Fruit fly (Drosophila melanogaster) whole organism, embryonic: ENCODE data around the gene w-cup.

Experiments
- Awh ChIP-seq: fragments of 200-800 bp; sonication (Bioruptor generic); IDR thresholded peaks from 2 replicates; pipeline ENCODE4, ENCODE4 v1.3.6; 2022; ENCODE audit warnings: missing biosample characterization, missing genetic modification characterization
- B-H1 ChIP-seq: fragments of 200-800 bp; sonication (Bioruptor generic); IDR thresholded peaks from 3 replicates; pipeline ENCODE4 v1.3.6; 2022; ENCODE audit warnings: missing biosample characterization, missing genetic modification characterization
- CG10565 ChIP-seq: fragments of 200-800 bp; sonication (Bioruptor generic); optimal IDR thresholded peaks from 3 replicates; lab custom pipeline; 2016; ENCODE audit warnings: missing biosample characterization, mild to moderate bottlenecking, missing genetic modification characterization
- CG11085 ChIP-seq: fragments of 200-800 bp; sonication (Bioruptor generic); IDR thresholded peaks from 2 replicates; pipeline ENCODE4 v1.3.6; 2022; ENCODE audit warnings: missing biosample characterization, missing genetic modification characterization
- CG11093 ChIP-seq: fragments of 200-800 bp; sonication (Bioruptor generic); IDR thresholded peaks from 3 replicates; pipeline ENCODE4 v1.3.6; 2022; ENCODE audit warnings: missing biosample characterization, missing genetic modification characterization
- CG11398 ChIP-seq: fragments of 200-800 bp; sonication (Bioruptor generic); optimal IDR thresholded peaks from 2 replicates; lab custom pipeline; 2016; ENCODE audit warnings: missing biosample characterization, missing genetic modification characterization
- CG12219 ChIP-seq: fragments of 200-800 bp; sonication (Bioruptor generic); optimal IDR thresholded peaks from 3 replicates; lab custom pipeline; 2018; ENCODE audit warnings: missing biosample characterization, mild to moderate bottlenecking, missing genetic modification characterization
- CG12769 ChIP-seq: fragments of 200-800 bp; sonication (Bioruptor generic); optimal IDR thresholded peaks from 2 replicates; lab custom pipeline; 2019; ENCODE audit warnings: missing biosample characterization, mild to moderate bottlenecking, missing genetic modification characterization, moderate library complexity
- CG14441 ChIP-seq: fragments of 200-800 bp; sonication (Bioruptor generic); IDR thresholded peaks from 2 replicates; pipeline ENCODE4 v1.3.6; 2022; ENCODE audit warnings: missing biosample characterization, missing genetic modification characterization
- CG14710 ChIP-seq: fragments of 200-800 bp; sonication (Bioruptor generic); optimal IDR thresholded peaks from 3 replicates; lab custom pipeline; 2019; ENCODE audit warnings: missing biosample characterization, mild to moderate bottlenecking, missing genetic modification characterization, moderate library complexity
- CG14965 ChIP-seq: fragments of 200-800 bp; sonication (Bioruptor generic); optimal IDR thresholded peaks from 2 replicates; lab custom pipeline; 2016; ENCODE audit warnings: missing biosample characterization, missing genetic modification characterization, borderline replicate concordance
- CG18599 ChIP-seq: fragments of 200-800 bp; sonication (Bioruptor generic); optimal IDR thresholded peaks from 3 replicates; lab custom pipeline; 2017; ENCODE audit warnings: missing biosample characterization, missing genetic modification characterization, mild to moderate bottlenecking, moderate library complexity, missing genetic modification reagents
- CG31365 ChIP-seq: fragments of 200-800 bp; sonication (Bioruptor generic); optimal IDR thresholded peaks from 2 replicates; lab custom pipeline; 2018; ENCODE audit warnings: missing biosample characterization, mild to moderate bottlenecking, missing genetic modification characterization
- CG31388 ChIP-seq: fragments of 200-800 bp; sonication (Bioruptor generic); optimal IDR thresholded peaks from 2 replicates; lab custom pipeline; 2016; ENCODE audit warnings: missing biosample characterization, missing genetic modification characterization
- CG3995 ChIP-seq: fragments of 200-800 bp; sonication (Bioruptor generic); optimal IDR thresholded peaks from 3 replicates; lab custom pipeline; 2016; ENCODE audit warnings: missing biosample characterization, missing genetic modification characterization
- CG4854 ChIP-seq: fragments of 200-800 bp; sonication (Bioruptor generic); optimal IDR thresholded peaks from 2 replicates; lab custom pipeline; 2016; ENCODE audit warnings: missing biosample characterization, missing genetic modification characterization, inconsistent platforms
- CG6683 ChIP-seq: fragments of 200-800 bp; sonication (Bioruptor generic); optimal IDR thresholded peaks from 2 replicates; lab custom pipeline; 2017; ENCODE audit warnings: missing biosample characterization, mild to moderate bottlenecking, missing genetic modification characterization, missing genetic modification reagents
- CG6765 ChIP-seq: fragments of 200-800 bp; sonication (Bioruptor generic); optimal IDR thresholded peaks from 3 replicates; lab custom pipeline; 2017; ENCODE audit warnings: missing biosample characterization, mild to moderate bottlenecking, missing genetic modification characterization
- CG9797 ChIP-seq: fragments of 200-800 bp; sonication (Bioruptor generic); optimal IDR thresholded peaks from 3 replicates; lab custom pipeline; 2018; ENCODE audit warnings: missing biosample characterization, mild to moderate bottlenecking, missing genetic modification characterization
- CHES-1-like ChIP-seq: fragments of 200-800 bp; sonication (Bioruptor generic); optimal IDR thresholded peaks from 2 replicates; lab custom pipeline; 2016; ENCODE audit warnings: missing biosample characterization, missing genetic modification characterization
- CTCF ChIP-seq: fragments of 200-800 bp; sonication (Bioruptor generic); optimal IDR thresholded peaks from 2 replicates; lab custom pipeline; 2017; ENCODE audit warnings: missing biosample characterization, mild to moderate bottlenecking, missing genetic modification characterization, moderate library complexity
- CrebB ChIP-seq: fragments of 200-800 bp; sonication (Bioruptor generic); optimal IDR thresholded peaks from 3 replicates; lab custom pipeline; 2018; ENCODE audit warnings: missing biosample characterization, mild to moderate bottlenecking, missing genetic modification characterization
- Dbx ChIP-seq: fragments of 200-800 bp; sonication (Bioruptor generic); IDR thresholded peaks from 3 replicates; pipeline ENCODE4 v1.3.6; 2022; ENCODE audit warnings: missing biosample characterization, missing genetic modification characterization
- Dip3 ChIP-seq: fragments of 200-800 bp; sonication (Bioruptor generic); optimal IDR thresholded peaks from 3 replicates; lab custom pipeline; 2016; ENCODE audit warnings: missing biosample characterization, missing genetic modification characterization
- Dref ChIP-seq: fragments of 200-800 bp; sonication (Bioruptor generic); IDR thresholded peaks from 2 replicates; pipeline ENCODE4 v1.3.6; 2022; ENCODE audit warnings: missing biosample characterization, missing genetic modification characterization
- E2f2 ChIP-seq: fragments of 200-800 bp; sonication (Bioruptor generic); IDR thresholded peaks from 2 replicates; pipeline ENCODE4 v1.3.6; 2022; ENCODE audit warnings: missing biosample characterization, missing genetic modification characterization
- Ets65A ChIP-seq: fragments of 200-800 bp; sonication (Bioruptor generic); peaks from one replicate; lab custom pipeline; 2016; ENCODE audit warnings: missing biosample characterization, missing genetic modification characterization
- Gsc ChIP-seq: fragments of 200-800 bp; sonication (Bioruptor generic); IDR thresholded peaks from 2 replicates; pipeline ENCODE4 v1.3.6; 2022; ENCODE audit warnings: missing biosample characterization, missing genetic modification characterization
- Gug ChIP-seq: fragments of 200-800 bp; sonication (Bioruptor generic); IDR thresholded peaks from 4 replicates; pipeline ENCODE4 v1.3.6; 2022; ENCODE audit warnings: missing biosample characterization, missing genetic modification characterization
- HLH4C ChIP-seq: fragments of 200-800 bp; sonication (Bioruptor generic); IDR thresholded peaks from 3 replicates; pipeline ENCODE4 v1.3.6; 2022; ENCODE audit warnings: missing biosample characterization, missing genetic modification characterization; ENCODE audit not compliant: partially characterized antibody
- Mad ChIP-seq: fragments of 200-800 bp; sonication (Bioruptor generic); optimal IDR thresholded peaks from 2 replicates; lab custom pipeline; 2016; ENCODE audit warnings: missing biosample characterization, missing genetic modification characterization
- Max ChIP-seq: fragments of 200-800 bp; sonication (Bioruptor generic); optimal IDR thresholded peaks from 2 replicates; lab custom pipeline; 2016; ENCODE audit warnings: missing biosample characterization, mild to moderate bottlenecking, missing genetic modification characterization
- TFAM ChIP-seq: fragments of 200-800 bp; sonication (Bioruptor generic); optimal IDR thresholded peaks from 2 replicates; lab custom pipeline; 2017; ENCODE audit warnings: missing biosample characterization, missing genetic modification characterization, inconsistent platforms
- abd-A ChIP-seq: fragments of 200-800 bp; sonication (Bioruptor generic); optimal IDR thresholded peaks from 3 replicates; lab custom pipeline; 2019; ENCODE audit warnings: missing biosample characterization, mild to moderate bottlenecking, missing genetic modification characterization, moderate library complexity
- caup ChIP-seq: fragments of 200-800 bp; sonication (Bioruptor generic); optimal IDR thresholded peaks from 3 replicates; lab custom pipeline; 2017; ENCODE audit warnings: missing biosample characterization, mild to moderate bottlenecking, missing genetic modification characterization, moderate library complexity; ENCODE audit not compliant: severe bottlenecking
- disco-r ChIP-seq: fragments of 200-800 bp; sonication (Bioruptor generic); optimal IDR thresholded peaks from 2 replicates; lab custom pipeline; 2016; ENCODE audit warnings: missing biosample characterization, missing genetic modification characterization
- fu2 ChIP-seq: fragments of 200-800 bp; sonication (Bioruptor generic); optimal IDR thresholded peaks from 2 replicates; lab custom pipeline; 2016; ENCODE audit warnings: missing biosample characterization, missing genetic modification characterization
- gce ChIP-seq: fragments of 200-800 bp; sonication (Bioruptor generic); IDR thresholded peaks from 3 replicates; pipeline ENCODE4 v1.3.6; 2022; ENCODE audit warnings: missing biosample characterization, missing genetic modification characterization
- ind ChIP-seq: fragments of 200-800 bp; sonication (Bioruptor generic); optimal IDR thresholded peaks from 3 replicates; lab custom pipeline; 2016; ENCODE audit warnings: missing biosample characterization, missing genetic modification characterization
- luna ChIP-seq: fragments of 200-800 bp; sonication (Bioruptor generic); optimal IDR thresholded peaks from 2 replicates; lab custom pipeline; 2016; ENCODE audit warnings: missing biosample characterization, missing genetic modification characterization
- maf-S ChIP-seq: fragments of 200-800 bp; sonication (Bioruptor generic); optimal IDR thresholded peaks from 2 replicates; lab custom pipeline; 2016; ENCODE audit warnings: missing biosample characterization, missing genetic modification characterization
- mirr ChIP-seq: fragments of 200-800 bp; sonication (Bioruptor generic); optimal IDR thresholded peaks from 3 replicates; lab custom pipeline; 2018; ENCODE audit warnings: missing biosample characterization, mild to moderate bottlenecking, missing genetic modification characterization
- pfk ChIP-seq: fragments of 200-800 bp; sonication (Bioruptor generic); optimal IDR thresholded peaks from 2 replicates; lab custom pipeline; 2018; ENCODE audit warnings: missing biosample characterization, mild to moderate bottlenecking, missing genetic modification characterization, moderate library complexity
- pum ChIP-seq: fragments of 200-800 bp; sonication (Bioruptor generic); optimal IDR thresholded peaks from 2 replicates; lab custom pipeline; 2016; ENCODE audit warnings: missing biosample characterization, missing genetic modification characterization
- row ChIP-seq: fragments of 200-800 bp; sonication (Bioruptor generic); IDR thresholded peaks from 3 replicates; pipeline ENCODE4 v1.3.6; 2022; ENCODE audit warnings: missing biosample characterization, missing genetic modification characterization
- sima ChIP-seq: fragments of 200-800 bp; sonication (Bioruptor generic); optimal IDR thresholded peaks from 2 replicates; lab custom pipeline; 2016; ENCODE audit warnings: missing biosample characterization, missing genetic modification characterization
- slbo ChIP-seq: fragments of 200-800 bp; sonication (Bioruptor generic); IDR thresholded peaks from 2 replicates; pipeline ENCODE4 v1.3.6; 2022; ENCODE audit warnings: missing biosample characterization, missing genetic modification characterization
- tll ChIP-seq, 2 experiments: fragments of 200-800 bp in 1 of 2; fragments of >200 bp in 1 of 2; sonication (Bioruptor generic) in 1 of 2; optimal IDR thresholded peaks; 2 replicates each; lab custom pipeline; 2017 to 2019; ENCODE audit warnings: missing biosample characterization in 2 of 2, missing genetic modification characterization in 2 of 2, mild to moderate bottlenecking in 1 of 2, moderate library complexity in 1 of 2
- zen ChIP-seq: fragments of 200-800 bp; sonication (Bioruptor generic); optimal IDR thresholded peaks from 3 replicates; lab custom pipeline; 2018; ENCODE audit warnings: missing biosample characterization, mild to moderate bottlenecking, missing genetic modification characterization, moderate library complexity
- zf30C ChIP-seq: fragments of 200-800 bp; sonication (Bioruptor generic); optimal IDR thresholded peaks from 3 replicates; lab custom pipeline; 2018; ENCODE audit warnings: missing biosample characterization, mild to moderate bottlenecking, missing genetic modification characterization
- zfh1 ChIP-seq: fragments of 200-800 bp; sonication (Bioruptor generic); IDR thresholded peaks from 3 replicates; pipeline ENCODE4 v1.3.6; 2022; ENCODE audit warnings: missing biosample characterization, missing genetic modification characterization

Gene w-cup

DNA sequence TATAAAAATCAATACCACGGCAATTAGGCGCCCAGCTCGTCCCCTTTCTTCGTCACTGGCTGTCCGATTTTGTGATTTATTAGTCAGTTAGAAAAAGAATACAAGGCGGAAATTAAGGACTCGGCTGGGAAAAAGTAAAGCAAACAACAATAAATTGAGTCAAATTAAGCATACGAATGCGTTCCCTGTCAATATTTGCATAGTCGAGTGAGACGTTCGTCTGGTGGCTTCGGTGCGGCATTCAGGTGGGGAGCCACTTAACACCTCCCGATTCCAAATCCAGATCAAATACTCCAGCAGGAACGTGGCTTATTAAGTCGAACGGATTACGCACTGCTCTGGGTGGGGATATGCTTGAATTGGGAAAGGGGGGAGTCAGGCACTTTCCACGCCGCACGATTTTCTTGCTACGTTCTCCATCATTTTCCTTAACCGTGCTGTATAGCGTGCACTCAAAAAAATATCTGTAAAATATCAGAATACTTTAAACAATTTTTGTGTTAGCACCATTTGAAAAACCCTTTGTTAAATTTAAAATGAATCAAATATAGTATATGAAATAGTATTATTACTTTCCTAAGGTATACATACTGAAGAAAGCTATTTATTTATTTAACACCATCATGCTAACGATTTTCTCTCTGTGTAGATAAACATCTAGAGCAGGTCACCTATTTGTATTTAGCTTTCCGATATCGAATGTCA, 34.4 kb downstream of the w-cup start:
- TF ChIP-seq zen (tag; lab: Kevin White, UChicago), result peak; percentile 19
- no peak for TF ChIP-seq abd-A (tag; lab: Kevin White, UChicago)
- TF ChIP-seq CG31388 (GFP tag; lab: Kevin White, UChicago), result no peak
- peak; percentile 5 for TF ChIP-seq CG12219
- no peak for TF ChIP-seq caup
- no peak for TF ChIP-seq CG10565
- no peak for TF ChIP-seq B-H1 (GFP tag; lab: Robert Waterston, UW)
- TF ChIP-seq CHES-1-like, result no peak
- TF ChIP-seq Dip3, result no peak
- no peak for TF ChIP-seq CG9797 (GFP tag; lab: Kevin White, UChicago)
- no peak for TF ChIP-seq luna (GFP tag; lab: Kevin White, UChicago)
- TF ChIP-seq CTCF, result no peak
- peak; percentile 7 for TF ChIP-seq CG12769 (tag; lab: Kevin White, UChicago)
- TF ChIP-seq pfk, result no peak
- TF ChIP-seq row, result no peak; the same call in 1 of the 3 replicates
- 0 out of 2 replicates have a peak, but pooled peaks have one; percentile 41 for TF ChIP-seq Awh
- peak; percentile 88 for TF ChIP-seq Ets65A (GFP tag; lab: Kevin White, UChicago)
- no peak for TF ChIP-seq Dbx
- TF ChIP-seq CG14965, result no peak
- TF ChIP-seq zf30C (GFP tag; lab: Kevin White, UChicago), result peak; percentile 73
- no peak for TF ChIP-seq CG4854 (GFP tag; lab: Kevin White, UChicago)
- TF ChIP-seq mirr (GFP tag; lab: Kevin White, UChicago), result no peak
- TF ChIP-seq CG11085, result no peak
- no peak for TF ChIP-seq Mad (GFP tag; lab: Kevin White, UChicago)
- no peak for TF ChIP-seq tll (GFP tag; optimal IDR thresholded peaks at IDR 0.05; lab: Kevin White, UChicago)
- TF ChIP-seq CG3995 (GFP tag; lab: Kevin White, UChicago), result no peak
- TF ChIP-seq slbo (GFP tag; lab: Robert Waterston, UW), result no peak
- TF ChIP-seq CG11093 (GFP tag; lab: Robert Waterston, UW), result no peak
- 0 out of 3 replicates have a peak, but pooled peaks have one; percentile 28 for TF ChIP-seq zfh1 (GFP tag; lab: Robert Waterston, UW)
- no peak for TF ChIP-seq pum (GFP tag; lab: Kevin White, UChicago)
- TF ChIP-seq Dref (GFP tag; lab: Robert Waterston, UW), result no peak
- TF ChIP-seq ind (GFP tag; lab: Kevin White, UChicago), result peak; percentile 15
- no peak for TF ChIP-seq CG11398 (GFP tag; lab: Kevin White, UChicago)
- 0 out of 3 replicates have a peak, but pooled peaks have one; percentile 29 for TF ChIP-seq gce (GFP tag; lab: Robert Waterston, UW)
- TF ChIP-seq HLH4C (GFP tag; lab: Robert Waterston, UW), result no peak
- TF ChIP-seq CG14710 (tag; lab: Kevin White, UChicago), result peak; percentile 77
- no peak for TF ChIP-seq maf-S (GFP tag; lab: Kevin White, UChicago)
- no peak for TF ChIP-seq CG6765
- no peak for TF ChIP-seq E2f2
- TF ChIP-seq CG31365 (tag; lab: Kevin White, UChicago), result no peak
- TF ChIP-seq CG18599, result no peak
- no peak for TF ChIP-seq Gsc (GFP tag; lab: Robert Waterston, UW)
- TF ChIP-seq CrebB (tag; lab: Kevin White, UChicago), result no peak
- no peak for TF ChIP-seq sima (GFP tag; lab: Kevin White, UChicago)
- peak; percentile 40 for TF ChIP-seq Max (GFP tag; lab: Kevin White, UChicago)
- TF ChIP-seq disco-r (GFP tag; lab: Kevin White, UChicago), result no peak
- no peak for TF ChIP-seq CG6683 (GFP tag; lab: Kevin White, UChicago)
- no peak for TF ChIP-seq fu2
- TF ChIP-seq TFAM (GFP tag; lab: Kevin White, UChicago), result no peak
- TF ChIP-seq CG14441 (GFP tag; lab: Robert Waterston, UW), result no peak
- TF ChIP-seq Gug, result no peak
